Worm (Caenorhabditis elegans) whole organism, L4 larva: ENCODE data around the gene srb-12.
A peak's percentile ranks its signal among the peaks of the same experiment; 100 is the strongest.

Experiments used
- F26F4.8 ChIP-seq: fragments of 200-800 bp; sonication (Bioruptor generic); conservative IDR thresholded peaks from 2 replicates; pipeline ENCODE4 v1.3.6; 2022; ENCODE audit warnings: missing genetic modification characterization, missing compliant biosample characterization
- F49E8.2 ChIP-seq: sonication (generic microtip); optimal IDR thresholded peaks from 2 replicates; lab custom pipeline; 2016; ENCODE audit warnings: missing compliant biosample characterization, mild to moderate bottlenecking, missing genetic modification characterization, borderline replicate concordance
- Y48G9A.11 ChIP-seq: fragments of 200-800 bp; sonication (Bioruptor generic); IDR thresholded peaks from 2 replicates; pipeline ENCODE4 v1.3.6; 2022; ENCODE audit warnings: missing genetic modification reagents, missing genetic modification characterization, missing compliant biosample characterization
- ZK337.2 ChIP-seq: fragments of 200-800 bp; sonication (Bioruptor generic); IDR thresholded peaks from 2 replicates; pipeline ENCODE4 v1.3.6; 2022; ENCODE audit warnings: missing genetic modification reagents, missing genetic modification characterization, missing compliant biosample characterization
- ZK546.5 ChIP-seq, 2 experiments: sonication (generic microtip); optimal IDR thresholded peaks; 2 replicates each; lab custom pipeline; 2017; ENCODE audit warnings: missing biosample characterization in 2 of 2, missing genetic modification characterization in 2 of 2
- aha-1 ChIP-seq: fragments of 150-350 bp; peaks from one replicate; lab custom pipeline; 2014; ENCODE audit warnings: missing biosample characterization, missing genetic modification characterization
- aly-2 ChIP-seq: sonication (generic microtip); optimal IDR thresholded peaks from 2 replicates; lab custom pipeline; 2018; ENCODE audit warnings: missing biosample characterization, missing genetic modification characterization
- ceh-32 ChIP-seq: sonication (generic microtip); optimal IDR thresholded peaks from 2 replicates; lab custom pipeline; 2016; ENCODE audit warnings: mild to moderate bottlenecking, missing genetic modification characterization, missing compliant biosample characterization; ENCODE audit not compliant: poor library complexity
- ceh-62 ChIP-seq: sonication (generic microtip); optimal IDR thresholded peaks from 2 replicates; lab custom pipeline; 2017; ENCODE audit warnings: missing biosample characterization, missing genetic modification characterization
- cey-2 ChIP-seq: sonication (generic microtip); optimal IDR thresholded peaks from 3 replicates; lab custom pipeline; 2017; ENCODE audit warnings: missing genetic modification characterization, mild to moderate bottlenecking, missing compliant biosample characterization, antibody characterized with exemption, borderline replicate concordance; ENCODE audit not compliant: insufficient read depth
- daf-16 ChIP-seq, 3 experiments: sonication (generic microtip); optimal IDR thresholded peaks; 2 replicates each; lab custom pipeline; 2016 to 2017; ENCODE audit warnings: missing genetic modification characterization in 3 of 3, missing genetic modification reagents in 3 of 3, mild to moderate bottlenecking in 2 of 3, missing compliant biosample characterization in 2 of 3, missing biosample characterization in 1 of 3, moderate library complexity in 1 of 3
- daf-19 ChIP-seq: fragments of 200-800 bp; sonication (Bioruptor generic); conservative IDR thresholded peaks from 2 replicates; pipeline ENCODE4 v1.3.6; 2022; ENCODE audit warnings: missing genetic modification characterization, missing compliant biosample characterization
- daf-8 ChIP-seq: fragments of 200-800 bp; sonication (Bioruptor generic); IDR thresholded peaks from 2 replicates; pipeline ENCODE4 v1.3.6; 2022; ENCODE audit warnings: missing genetic modification characterization, missing compliant biosample characterization
- dmd-6 ChIP-seq: fragments of 200-800 bp; sonication (Bioruptor generic); IDR thresholded peaks from 2 replicates; pipeline ENCODE4 v1.3.6; 2022; ENCODE audit warnings: missing genetic modification reagents, missing genetic modification characterization, missing compliant biosample characterization
- dmd-8 ChIP-seq: fragments of 200-800 bp; sonication (Bioruptor generic); IDR thresholded peaks from 2 replicates; pipeline ENCODE4 v1.3.6; 2022; ENCODE audit warnings: missing genetic modification characterization, missing compliant biosample characterization
- dve-1 ChIP-seq: sonication (generic microtip); optimal IDR thresholded peaks from 2 replicates; lab custom pipeline; 2017; ENCODE audit warnings: antibody characterized with exemption, mild to moderate bottlenecking, missing genetic modification characterization, missing compliant biosample characterization; ENCODE audit not compliant: insufficient read depth
- egl-43 ChIP-seq: fragments of 200-800 bp; sonication (Bioruptor generic); IDR thresholded peaks from 2 replicates; pipeline ENCODE4 v1.3.6; 2022; ENCODE audit warnings: missing genetic modification reagents, missing genetic modification characterization, missing compliant biosample characterization
- fkh-10 ChIP-seq: fragments of 150-350 bp; optimal IDR thresholded peaks from 2 replicates; lab custom pipeline; 2014; ENCODE audit warnings: missing biosample characterization, missing genetic modification reagents, missing genetic modification characterization
- gei-8 ChIP-seq: fragments of 200-800 bp; sonication (Bioruptor generic); optimal IDR thresholded peaks from 2 replicates; lab custom pipeline; 2018; ENCODE audit warnings: mild to moderate bottlenecking, missing genetic modification characterization, missing compliant biosample characterization
- hlh-11 ChIP-seq: fragments of 200-800 bp; sonication (Bioruptor generic); optimal IDR thresholded peaks from 2 replicates; lab custom pipeline; 2018; ENCODE audit warnings: mild to moderate bottlenecking, missing genetic modification characterization, missing compliant biosample characterization
- hlh-30 ChIP-seq: sonication (generic microtip); optimal IDR thresholded peaks from 2 replicates; lab custom pipeline; 2017; ENCODE audit warnings: antibody characterized with exemption, mild to moderate bottlenecking, missing genetic modification characterization, missing compliant biosample characterization; ENCODE audit not compliant: insufficient read depth
- lin-1 ChIP-seq: fragments of 200-800 bp; sonication (Bioruptor generic); IDR thresholded peaks from 2 replicates; pipeline ENCODE4 v1.3.6; 2022; ENCODE audit warnings: missing genetic modification reagents, missing genetic modification characterization, missing compliant biosample characterization
- lin-38 ChIP-seq: fragments of 200-800 bp; sonication (Bioruptor generic); IDR thresholded peaks from 2 replicates; pipeline ENCODE4 v1.3.6; 2022; ENCODE audit warnings: missing genetic modification reagents, missing genetic modification characterization, missing compliant biosample characterization
- lin-39 ChIP-seq: fragments of 150-350 bp; optimal IDR thresholded peaks from 2 replicates; lab custom pipeline; 2014; ENCODE audit warnings: missing biosample characterization, missing genetic modification reagents, missing genetic modification characterization
- madf-5 ChIP-seq, 2 experiments: fragments of 200-800 bp; sonication (Bioruptor generic); IDR thresholded peaks; 2 replicates each; pipeline ENCODE4 v1.3.6; 2022; ENCODE audit warnings: missing compliant biosample characterization in 2 of 2, missing genetic modification characterization in 2 of 2
- mdl-1 ChIP-seq, 2 experiments: fragments of 150-350 bp in 1 of 2; sonication (generic microtip) in 1 of 2; optimal IDR thresholded peaks; 2 replicates each; lab custom pipeline; 2014 to 2017; ENCODE audit warnings: missing biosample characterization in 2 of 2, missing genetic modification characterization in 2 of 2
- mes-2 ChIP-seq: sonication (generic microtip); optimal IDR thresholded peaks from 2 replicates; lab custom pipeline; 2016; ENCODE audit warnings: missing genotype, mild to moderate bottlenecking, missing genetic modification characterization, missing compliant biosample characterization; ENCODE audit not compliant: poor library complexity, severe bottlenecking
- mxl-2 ChIP-seq: fragments of 200-800 bp; sonication (Bioruptor generic); conservative IDR thresholded peaks from 2 replicates; pipeline ENCODE4 v1.3.6; 2022; ENCODE audit warnings: missing genetic modification reagents, missing genetic modification characterization, missing compliant biosample characterization
- mxl-3 ChIP-seq: fragments of 200-800 bp; sonication (Bioruptor generic); optimal IDR thresholded peaks from 2 replicates; lab custom pipeline; 2018; ENCODE audit warnings: mild to moderate bottlenecking, missing genetic modification characterization, missing compliant biosample characterization
- nhr-10 ChIP-seq: fragments of 150-350 bp; optimal IDR thresholded peaks from 2 replicates; lab custom pipeline; 2014; ENCODE audit warnings: missing biosample characterization, missing genetic modification characterization
- nhr-102 ChIP-seq: sonication (generic microtip); optimal IDR thresholded peaks from 2 replicates; lab custom pipeline; 2016; ENCODE audit warnings: mild to moderate bottlenecking, missing genetic modification characterization, moderate library complexity, missing compliant biosample characterization
- nhr-237 ChIP-seq: sonication (generic microtip); optimal IDR thresholded peaks from 2 replicates; lab custom pipeline; 2017; ENCODE audit warnings: missing biosample characterization, missing genetic modification characterization
- nhr-28 ChIP-seq: fragments of 150-350 bp; optimal IDR thresholded peaks from 2 replicates; lab custom pipeline; 2014; ENCODE audit warnings: missing biosample characterization, missing genetic modification characterization
- nhr-48 ChIP-seq: sonication (generic microtip); optimal IDR thresholded peaks from 2 replicates; lab custom pipeline; 2016; ENCODE audit warnings: mild to moderate bottlenecking, missing genetic modification characterization, missing compliant biosample characterization
- nhr-77 ChIP-seq: fragments of 150-350 bp; optimal IDR thresholded peaks from 2 replicates; lab custom pipeline; 2014; ENCODE audit warnings: missing biosample characterization, missing genetic modification characterization
- php-3 ChIP-seq: fragments of 200-800 bp; sonication (Bioruptor generic); IDR thresholded peaks from 2 replicates; pipeline ENCODE4 v1.3.6; 2022; ENCODE audit warnings: missing genetic modification reagents, missing genetic modification characterization, missing compliant biosample characterization
- pqm-1 ChIP-seq: sonication (generic microtip); optimal IDR thresholded peaks from 2 replicates; lab custom pipeline; 2017; ENCODE audit warnings: missing biosample characterization, missing genetic modification characterization
- saeg-2 ChIP-seq: fragments of 200-800 bp; sonication (Bioruptor generic); IDR thresholded peaks from 2 replicates; pipeline ENCODE4 v1.3.6; 2022; ENCODE audit warnings: missing genetic modification reagents, missing genetic modification characterization, missing compliant biosample characterization
- spr-1 ChIP-seq: sonication (generic microtip); optimal IDR thresholded peaks from 2 replicates; lab custom pipeline; 2016; ENCODE audit warnings: mild to moderate bottlenecking, missing genetic modification characterization, missing compliant biosample characterization
- tra-1 ChIP-seq: fragments of 200-800 bp; sonication (Bioruptor generic); IDR thresholded peaks from 2 replicates; pipeline ENCODE4 v1.3.6; 2022; ENCODE audit warnings: missing genetic modification reagents, missing genetic modification characterization, missing compliant biosample characterization
- zfp-3 ChIP-seq: fragments of 200-800 bp; sonication (Bioruptor generic); conservative IDR thresholded peaks from 2 replicates; pipeline ENCODE4 v1.3.6; 2022; ENCODE audit warnings: missing genetic modification reagents, missing genetic modification characterization, missing compliant biosample characterization

srb-12 gene

DNA sequence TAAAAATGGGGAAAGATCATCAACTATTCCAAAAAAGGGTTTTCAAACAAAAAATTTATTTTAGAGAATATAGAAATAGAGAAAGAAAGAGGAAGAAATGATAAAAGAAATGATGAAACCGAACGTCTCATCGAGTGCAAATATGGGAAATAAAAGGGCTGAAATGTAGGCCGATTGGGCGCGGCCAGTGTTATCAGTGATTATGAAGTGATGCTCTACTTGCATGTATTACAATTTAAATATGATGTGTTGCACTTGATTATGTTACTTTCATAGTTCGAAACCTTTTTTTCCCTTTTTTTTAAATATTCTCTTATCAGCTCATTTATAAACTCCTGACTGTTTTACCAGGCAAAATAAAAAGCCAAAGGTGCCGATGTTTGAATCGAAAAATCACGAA lies 37.3 kb upstream of the srb-12 start (continued):
- TF ChIP-seq nhr-28 (peak; percentile 81), nhr-102 (no peak), daf-8 (GFP tag; lab: Robert Waterston, UW) (no peak), hlh-30 (no peak), lin-1 (no peak), php-3 (GFP tag; lab: Robert Waterston, UW) (peak; percentile 47; the same call in 1 of the 2 replicates), ceh-32 (tag; lab: Kevin White, UChicago) (no peak), lin-39 (tag; lab: Kevin White, UChicago) (no peak), zfp-3 (GFP tag; lab: Robert Waterston, UW) (no peak), madf-5 (GFP tag; IDR thresholded peaks at IDR 0.05; lab: Robert Waterston, UW) (no peak), lin-38 (no peak), aly-2 (tag; lab: Kevin White, UChicago) (no peak), saeg-2 (GFP tag; lab: Robert Waterston, UW) (no peak)

- TF ChIP-seq egl-43 (GFP tag; lab: Robert Waterston, UW) = no peak
- peak; percentile 37 for TF ChIP-seq aha-1
- TF ChIP-seq F49E8.2 (tag; lab: Kevin White, UChicago) = no peak
- TF ChIP-seq gei-8 (GFP tag; lab: Kevin White, UChicago) = no peak
- TF ChIP-seq lin-38 = peak; percentile 81
- TF ChIP-seq, all 104 proteins: peak for 2
Observed at ce11 chrII:5187934-5188333, 33.5 kb upstream of the srb-12 start.

ce11 chrII:5187469-5187868 lies 33.0 kb upstream of the srb-12 start, which contains the start of gene crh-2:
crh-2 (minus strand) TSS chrII:5187569.
- TF ChIP-seq nhr-237 (tag; lab: Kevin White, UChicago) (no peak), mxl-3 (GFP tag; lab: Kevin White, UChicago) (no peak), dmd-8 (GFP tag; lab: Robert Waterston, UW) (no peak), ZK546.5 (tag; optimal IDR thresholded peaks at IDR 0.05; lab: Kevin White, UChicago) (no peak)
- TF ChIP-seq, all 104 proteins: peak for 0

DNA sequence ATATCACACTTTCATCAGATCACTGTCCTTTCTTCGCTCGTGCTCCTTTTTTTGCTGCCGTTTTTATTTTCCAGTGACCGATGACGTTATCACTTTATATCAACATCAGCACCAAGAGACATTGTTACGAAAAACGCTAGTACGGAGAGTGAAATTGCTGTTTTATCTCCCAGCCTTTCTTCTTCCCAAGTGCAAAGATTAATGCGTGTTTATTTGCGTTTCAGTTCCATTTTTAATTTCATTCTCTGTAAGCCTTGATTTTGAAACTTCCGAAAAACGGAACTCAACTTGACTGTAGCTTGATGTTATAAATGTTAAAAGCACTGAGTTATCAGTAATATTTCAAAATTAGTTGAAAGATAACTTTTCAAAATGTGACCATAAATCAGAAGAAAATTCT lies 32.4 kb upstream of the srb-12 start:
- TF ChIP-seq php-3 (GFP tag; lab: Robert Waterston, UW) (peak; percentile 73), hlh-11 (tag; lab: Kevin White, UChicago) (peak; percentile 62), daf-16 (GFP tag; optimal IDR thresholded peaks at IDR 0.05; lab: Kevin White, UChicago) (no peak), daf-16 (tag; optimal IDR thresholded peaks at IDR 0.05; lab: Kevin White, UChicago) (peak; percentile 69), nhr-77 (tag; lab: Kevin White, UChicago) (no peak), mxl-2 (GFP tag; lab: Robert Waterston, UW) (no peak), aha-1 (peak; percentile 70), nhr-48 (tag; lab: Kevin White, UChicago) (peak; percentile 2), pqm-1 (tag; lab: Kevin White, UChicago) (peak; percentile 51), dve-1 (tag; lab: Kevin White, UChicago) (peak; percentile 42)

DNA sequence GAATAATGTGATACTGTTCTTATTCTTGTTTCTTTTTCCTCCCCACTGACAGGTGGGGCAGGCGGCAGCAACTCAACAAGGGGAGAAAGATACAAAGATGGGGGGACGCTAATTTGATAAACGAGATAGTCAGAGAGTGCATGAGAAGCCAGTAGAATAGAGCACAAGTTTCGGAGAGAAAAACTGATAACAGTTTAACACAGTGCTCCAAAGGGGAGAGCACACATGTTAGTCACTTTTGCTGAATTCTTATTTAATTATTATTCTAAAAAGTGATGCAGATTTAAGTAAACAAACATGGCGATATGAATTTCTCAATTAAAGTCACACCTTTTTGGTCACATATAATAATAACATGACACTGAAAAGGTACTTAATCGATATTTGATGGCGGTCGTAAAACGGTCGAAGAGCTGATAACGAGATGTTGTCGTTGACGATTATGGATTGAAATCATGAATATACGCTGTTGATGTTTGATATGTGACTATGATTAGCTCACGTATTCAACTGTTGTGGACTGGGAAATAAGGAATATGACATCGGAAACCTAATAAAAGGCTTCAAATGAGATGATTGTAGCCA lies 31.6 kb upstream of the srb-12 start:
- TF ChIP-seq cey-2 (tag; lab: Kevin White, UChicago) = no peak
- TF ChIP-seq dve-1 (tag; lab: Kevin White, UChicago) = peak; percentile 76
- no peak for TF ChIP-seq ZK337.2 (GFP tag; lab: Robert Waterston, UW)
- no peak for TF ChIP-seq F26F4.8
- TF ChIP-seq tra-1 (GFP tag; lab: Robert Waterston, UW) = peak; percentile 35; the same call in 1 of the 2 replicates
- TF ChIP-seq mes-2 = peak; percentile 14
- TF ChIP-seq nhr-77 (tag; lab: Kevin White, UChicago) = peak; percentile 57
- peak; percentile 39 for TF ChIP-seq nhr-10
- TF ChIP-seq spr-1 (tag; lab: Kevin White, UChicago) = no peak
- peak; percentile 49 for TF ChIP-seq nhr-102
- peak in 1 of 2 experiments; percentile 62 for TF ChIP-seq daf-16 (GFP tag; optimal IDR thresholded peaks at IDR 0.05; lab: Kevin White, UChicago)
- TF ChIP-seq daf-16 (tag; optimal IDR thresholded peaks at IDR 0.05; lab: Kevin White, UChicago) = peak; percentile 94
- peak; percentile 89 for TF ChIP-seq pqm-1 (tag; lab: Kevin White, UChicago)
- peak in 1 of 2 experiments; percentile 39 for TF ChIP-seq mdl-1 (tag; optimal IDR thresholded peaks at IDR 0.05; lab: Kevin White, UChicago)
- no peak for TF ChIP-seq ceh-62 (tag; lab: Kevin White, UChicago)
- TF ChIP-seq Y48G9A.11 (GFP tag; lab: Robert Waterston, UW) = no peak
- no peak for TF ChIP-seq fkh-10
- peak; percentile 68 for TF ChIP-seq dmd-6 (GFP tag; lab: Robert Waterston, UW)
- TF ChIP-seq daf-19 (GFP tag; lab: Robert Waterston, UW) = no peak
- no peak for TF ChIP-seq F49E8.2 (tag; lab: Kevin White, UChicago)
